Worm (Caenorhabditis elegans) whole organism, mixed stage, embryonic: ENCODE data around the gene bus-8A.

Source experiments
- M03D4.4 ChIP-seq: sonication (generic microtip); optimal IDR thresholded peaks from 2 replicates; lab custom pipeline; 2017; ENCODE audit warnings: mild to moderate bottlenecking, missing genetic modification characterization, missing compliant biosample characterization
- bed-3 ChIP-seq: fragments of 200-800 bp; sonication (Bioruptor generic); optimal IDR thresholded peaks from 3 replicates; lab custom pipeline; 2018; ENCODE audit warnings: mild to moderate bottlenecking, missing genetic modification characterization, moderate library complexity, missing compliant biosample characterization
- blmp-1 ChIP-seq: fragments of 150-350 bp; optimal IDR thresholded peaks from 2 replicates; lab custom pipeline; 2014; ENCODE audit warnings: missing biosample characterization, missing genetic modification characterization
- ceh-39 ChIP-seq: fragments of 150-350 bp; optimal IDR thresholded peaks from 2 replicates; lab custom pipeline; 2014; ENCODE audit warnings: missing biosample characterization, missing genetic modification characterization
- ceh-83 ChIP-seq: fragments of 200-800 bp; sonication (Bioruptor generic); optimal IDR thresholded peaks from 2 replicates; lab custom pipeline; 2018; ENCODE audit warnings: mild to moderate bottlenecking, missing genetic modification characterization, missing compliant biosample characterization
- ces-1 ChIP-seq: fragments of 150-350 bp; optimal IDR thresholded peaks from 2 replicates; lab custom pipeline; 2014; ENCODE audit warnings: missing biosample characterization, missing genetic modification reagents, missing genetic modification characterization
- drap-1 ChIP-seq: fragments of 200-800 bp; sonication (Bioruptor generic); optimal IDR thresholded peaks from 3 replicates; lab custom pipeline; 2018; ENCODE audit warnings: mild to moderate bottlenecking, missing genetic modification characterization, missing compliant biosample characterization
- elt-3 ChIP-seq: fragments of 150-350 bp; optimal IDR thresholded peaks from 2 replicates; lab custom pipeline; 2014; ENCODE audit warnings: missing biosample characterization, missing genetic modification characterization
- flh-1 ChIP-seq: fragments of 200-800 bp; sonication (Bioruptor generic); optimal IDR thresholded peaks from 2 replicates; lab custom pipeline; 2018; ENCODE audit warnings: mild to moderate bottlenecking, missing genetic modification characterization, moderate library complexity, missing compliant biosample characterization
- hlh-1 ChIP-seq: fragments of 150-350 bp; optimal IDR thresholded peaks from 2 replicates; lab custom pipeline; 2014; ENCODE audit warnings: missing biosample characterization, missing genetic modification reagents, missing genetic modification characterization
- lin-13 ChIP-seq: fragments of 150-350 bp; optimal IDR thresholded peaks from 2 replicates; lab custom pipeline; 2014; ENCODE audit warnings: missing biosample characterization, missing genetic modification characterization
- lin-32 ChIP-seq: fragments of 200-800 bp; sonication (Bioruptor generic); optimal IDR thresholded peaks from 2 replicates; lab custom pipeline; 2018; ENCODE audit warnings: mild to moderate bottlenecking, missing genetic modification characterization, missing compliant biosample characterization
- lsy-2 ChIP-seq: fragments of 150-350 bp; optimal IDR thresholded peaks from 2 replicates; lab custom pipeline; 2014; ENCODE audit warnings: missing biosample characterization, missing genetic modification characterization
- mab-5 ChIP-seq: fragments of 150-350 bp; optimal IDR thresholded peaks from 2 replicates; lab custom pipeline; 2014; ENCODE audit warnings: missing biosample characterization, missing genetic modification characterization
- mep-1 ChIP-seq: fragments of 150-350 bp; optimal IDR thresholded peaks from 2 replicates; lab custom pipeline; 2017; ENCODE audit warnings: missing biosample characterization, missing genetic modification reagents, missing genetic modification characterization, inconsistent platforms
- mls-2 ChIP-seq: sonication (generic microtip); optimal IDR thresholded peaks from 2 replicates; lab custom pipeline; 2016; ENCODE audit warnings: mild to moderate bottlenecking, missing genetic modification characterization, moderate library complexity, missing compliant biosample characterization
- nhr-12 ChIP-seq: fragments of 150-350 bp; optimal IDR thresholded peaks from 2 replicates; lab custom pipeline; 2014; ENCODE audit warnings: missing biosample characterization, missing genetic modification characterization
- nhr-2 ChIP-seq: fragments of 150-350 bp; optimal IDR thresholded peaks from 2 replicates; lab custom pipeline; 2014; ENCODE audit warnings: missing biosample characterization, missing genetic modification characterization
- nhr-237 ChIP-seq: fragments of 150-350 bp; optimal IDR thresholded peaks from 2 replicates; lab custom pipeline; 2014; ENCODE audit warnings: missing biosample characterization, missing genetic modification characterization
- nhr-28 ChIP-seq: fragments of 150-350 bp; optimal IDR thresholded peaks from 2 replicates; lab custom pipeline; 2014; ENCODE audit warnings: missing biosample characterization, missing genetic modification characterization
- pha-4 ChIP-seq: fragments of 150-350 bp; optimal IDR thresholded peaks from 2 replicates; lab custom pipeline; 2018; ENCODE audit warnings: missing biosample characterization, missing genetic modification reagents, missing genetic modification characterization
- sem-2 ChIP-seq: fragments of 200-800 bp; sonication (Bioruptor generic); optimal IDR thresholded peaks from 2 replicates; lab custom pipeline; 2018; ENCODE audit warnings: mild to moderate bottlenecking, missing genetic modification characterization, missing compliant biosample characterization
- snpc-4 ChIP-seq: fragments of 150-350 bp; optimal IDR thresholded peaks from 2 replicates; lab custom pipeline; 2014; ENCODE audit warnings: missing biosample characterization, missing genetic modification characterization
- sptf-1 ChIP-seq: sonication (generic microtip); optimal IDR thresholded peaks from 2 replicates; lab custom pipeline; 2017; ENCODE audit warnings: mild to moderate bottlenecking, missing genetic modification characterization, moderate library complexity, missing compliant biosample characterization
- tbx-8 ChIP-seq: fragments of 200-800 bp; sonication (Bioruptor generic); optimal IDR thresholded peaks from 2 replicates; lab custom pipeline; 2018; ENCODE audit warnings: mild to moderate bottlenecking, missing genetic modification characterization, moderate library complexity, missing compliant biosample characterization
- unc-120 ChIP-seq: sonication (generic microtip); optimal IDR thresholded peaks from 2 replicates; lab custom pipeline; 2017; ENCODE audit warnings: missing genetic modification characterization, missing compliant biosample characterization; ENCODE audit not compliant: poor library complexity, severe bottlenecking
- unc-39 ChIP-seq: fragments of 150-350 bp; optimal IDR thresholded peaks from 2 replicates; lab custom pipeline; 2014; ENCODE audit warnings: missing biosample characterization, missing genetic modification characterization
- zip-8 ChIP-seq: fragments of 150-350 bp; optimal IDR thresholded peaks from 2 replicates; lab custom pipeline; 2014; ENCODE audit warnings: missing biosample characterization, missing genetic modification characterization
- ztf-11 ChIP-seq: fragments of 150-350 bp; optimal IDR thresholded peaks from 2 replicates; lab custom pipeline; 2014; ENCODE audit warnings: missing biosample characterization, missing genetic modification characterization

Gene bus-8A

ce11 chrX:5492820-5493382 lies at the start of gene bus-8A, which contains the start of gene bus-8B:
Gene bus-8A, plus strand, starts transcription at chrX:5492915.
Gene bus-8B, plus strand, starts transcription at chrX:5493332.
- no peak for TF ChIP-seq mab-5
- TF ChIP-seq nhr-28 (tag; lab: Kevin White, UChicago) = no peak
- no peak for TF ChIP-seq lin-13 (tag; lab: Kevin White, UChicago)
- no peak for TF ChIP-seq flh-1 (GFP tag; lab: Kevin White, UChicago)
- TF ChIP-seq unc-39 (tag; lab: Kevin White, UChicago) = no peak
- TF ChIP-seq unc-120 (tag; lab: Kevin White, UChicago) = no peak
- TF ChIP-seq zip-8 (tag; lab: Kevin White, UChicago) = no peak
- TF ChIP-seq M03D4.4 (tag; lab: Kevin White, UChicago) = no peak
- no peak for TF ChIP-seq ceh-39 (tag; lab: Kevin White, UChicago)
- TF ChIP-seq mls-2 (tag; lab: Kevin White, UChicago) = no peak
- no peak for TF ChIP-seq ztf-11 (tag; lab: Kevin White, UChicago)
- TF ChIP-seq nhr-12 (tag; lab: Kevin White, UChicago) = no peak
- TF ChIP-seq nhr-237 (tag; lab: Kevin White, UChicago) = no peak
- no peak for TF ChIP-seq sem-2 (GFP tag; lab: Kevin White, UChicago)
- TF ChIP-seq lsy-2 (tag; lab: Kevin White, UChicago) = no peak

- no peak for TF ChIP-seq mls-2 (tag; lab: Kevin White, UChicago)
- no peak for TF ChIP-seq bed-3 (GFP tag; lab: Kevin White, UChicago)
- TF ChIP-seq lin-13 (tag; lab: Kevin White, UChicago) = no peak
- TF ChIP-seq ceh-83 (GFP tag; lab: Kevin White, UChicago) = no peak
- TF ChIP-seq tbx-8 (GFP tag; lab: Kevin White, UChicago) = no peak
- TF ChIP-seq mep-1 (tag; lab: Kevin White, UChicago) = no peak
- TF ChIP-seq pha-4 = no peak
- no peak for TF ChIP-seq ztf-11 (tag; lab: Kevin White, UChicago)
- no peak for TF ChIP-seq sem-2 (GFP tag; lab: Kevin White, UChicago)
- no peak for TF ChIP-seq sptf-1 (tag; lab: Kevin White, UChicago)
Measured at ce11 chrX:5444863-5445262, 47.9 kb upstream of the bus-8A start, which contains the start of gene itm-2. Gene itm-2, plus strand, starts transcription at chrX:5445163.

- TF ChIP-seq drap-1 (no peak), nhr-12 (tag; lab: Kevin White, UChicago) (no peak), unc-120 (tag; lab: Kevin White, UChicago) (no peak), ces-1 (GFP tag; lab: Kevin White, UChicago) (no peak), zip-8 (tag; lab: Kevin White, UChicago) (no peak), lsy-2 (tag; lab: Kevin White, UChicago) (no peak), pha-4 (no peak), sptf-1 (tag; lab: Kevin White, UChicago) (no peak), ceh-83 (GFP tag; lab: Kevin White, UChicago) (no peak), nhr-2 (tag; lab: Kevin White, UChicago) (no peak), mep-1 (tag; lab: Kevin White, UChicago) (no peak), mls-2 (tag; lab: Kevin White, UChicago) (no peak), snpc-4 (tag; lab: Kevin White, UChicago) (no peak)
Measured at ce11 chrX:5447381-5447780, 45.3 kb upstream of the bus-8A start.

- no peak for TF ChIP-seq blmp-1 (tag; lab: Kevin White, UChicago)
- TF ChIP-seq lin-32 = no peak
- TF ChIP-seq sem-2 (GFP tag; lab: Kevin White, UChicago) = no peak
- TF ChIP-seq mls-2 (tag; lab: Kevin White, UChicago) = no peak
- TF ChIP-seq sptf-1 (tag; lab: Kevin White, UChicago) = no peak
- TF ChIP-seq hlh-1 (tag; lab: Kevin White, UChicago) = no peak
- no peak for TF ChIP-seq ceh-39 (tag; lab: Kevin White, UChicago)
- no peak for TF ChIP-seq unc-39 (tag; lab: Kevin White, UChicago)
- no peak for TF ChIP-seq unc-120 (tag; lab: Kevin White, UChicago)
Measured at ce11 chrX:5447941-5448340, 44.8 kb upstream of the bus-8A start, which contains the start of gene C25F6.8. Gene C25F6.8, plus strand, starts transcription at chrX:5448241.

ce11 chrX:5450773-5451447 lies 41.8 kb upstream of the bus-8A start, which contains the start of gene C25F6.6:
Gene C25F6.6, minus strand, starts transcription at chrX:5450823.
- no peak for TF ChIP-seq nhr-12 (tag; lab: Kevin White, UChicago)
- no peak for TF ChIP-seq ceh-83 (GFP tag; lab: Kevin White, UChicago)
- TF ChIP-seq lin-13 (tag; lab: Kevin White, UChicago) = no peak
- no peak for TF ChIP-seq flh-1 (GFP tag; lab: Kevin White, UChicago)
- no peak for TF ChIP-seq mls-2 (tag; lab: Kevin White, UChicago)
- TF ChIP-seq sem-2 (GFP tag; lab: Kevin White, UChicago) = no peak
- TF ChIP-seq drap-1 = no peak
- TF ChIP-seq elt-3 (tag; lab: Kevin White, UChicago) = no peak
- no peak for TF ChIP-seq hlh-1 (tag; lab: Kevin White, UChicago)
- TF ChIP-seq tbx-8 (GFP tag; lab: Kevin White, UChicago) = no peak
- no peak for TF ChIP-seq lin-32
- no peak for TF ChIP-seq ces-1 (GFP tag; lab: Kevin White, UChicago)
- TF ChIP-seq lsy-2 (tag; lab: Kevin White, UChicago) = no peak
